Fruit fly (Drosophila melanogaster) whole organism, embryonic: ENCODE measurements around the gene kraken.

Experiments used
- Antp ChIP-seq: fragments of 200-800 bp; sonication (Bioruptor generic); optimal IDR thresholded peaks from 3 replicates; lab custom pipeline; 2016; ENCODE audit warnings: missing biosample characterization, missing genetic modification characterization
- B-H2 ChIP-seq: fragments of 200-800 bp; sonication (Bioruptor generic); optimal IDR thresholded peaks from 2 replicates; lab custom pipeline; 2018; ENCODE audit warnings: missing biosample characterization, mild to moderate bottlenecking, missing genetic modification characterization
- CG10147 ChIP-seq: fragments of 200-800 bp; sonication (Bioruptor generic); optimal IDR thresholded peaks from 2 replicates; lab custom pipeline; 2019; ENCODE audit warnings: missing biosample characterization, mild to moderate bottlenecking, missing genetic modification characterization, moderate library complexity
- CG10431 ChIP-seq: fragments of 200-800 bp; sonication (Bioruptor generic); optimal IDR thresholded peaks from 3 replicates; lab custom pipeline; 2018; ENCODE audit warnings: missing biosample characterization, mild to moderate bottlenecking, missing genetic modification characterization
- CG10565 ChIP-seq: fragments of 200-800 bp; sonication (Bioruptor generic); optimal IDR thresholded peaks from 3 replicates; lab custom pipeline; 2016; ENCODE audit warnings: missing biosample characterization, mild to moderate bottlenecking, missing genetic modification characterization
- CG11247 ChIP-seq: fragments of 200-800 bp; sonication (Bioruptor generic); IDR thresholded peaks from 2 replicates; pipeline ENCODE4 v1.3.6; 2022; ENCODE audit warnings: missing biosample characterization, missing genetic modification characterization
- CG12236 ChIP-seq: fragments of 200-800 bp; sonication (Bioruptor generic); optimal IDR thresholded peaks from 2 replicates; lab custom pipeline; 2016; ENCODE audit warnings: missing biosample characterization, missing genetic modification characterization
- CG13296 ChIP-seq: fragments of 200-800 bp; sonication (Bioruptor generic); optimal IDR thresholded peaks from 3 replicates; lab custom pipeline; 2018; ENCODE audit warnings: missing biosample characterization, mild to moderate bottlenecking, missing genetic modification characterization
- CG14860 ChIP-seq: fragments of 200-800 bp; sonication (Bioruptor generic); IDR thresholded peaks from 3 replicates; pipeline ENCODE4 v1.3.6; 2022; ENCODE audit warnings: missing biosample characterization, missing genetic modification characterization; ENCODE audit not compliant: partially characterized antibody
- CG1529 ChIP-seq: fragments of 200-800 bp; sonication (Bioruptor generic); optimal IDR thresholded peaks from 3 replicates; lab custom pipeline; 2018; ENCODE audit warnings: missing biosample characterization, missing genetic modification characterization
- CG1603 ChIP-seq: fragments of 200-800 bp; sonication (Bioruptor generic); optimal IDR thresholded peaks from 2 replicates; lab custom pipeline; 2019; ENCODE audit warnings: missing biosample characterization, mild to moderate bottlenecking, missing genetic modification characterization, moderate library complexity
- CG1647 ChIP-seq: fragments of 200-800 bp; sonication (Bioruptor generic); optimal IDR thresholded peaks from 3 replicates; lab custom pipeline; 2016; ENCODE audit warnings: missing biosample characterization, missing genetic modification characterization
- CG17802 ChIP-seq: fragments of 200-800 bp; sonication (Bioruptor generic); optimal IDR thresholded peaks from 2 replicates; lab custom pipeline; 2018; ENCODE audit warnings: missing biosample characterization, mild to moderate bottlenecking, missing genetic modification characterization, moderate library complexity
- CG2889 ChIP-seq: fragments of 200-800 bp; sonication (Bioruptor generic); IDR thresholded peaks from 3 replicates; pipeline ENCODE4 v1.3.6; 2022; ENCODE audit warnings: missing biosample characterization, missing genetic modification characterization
- CG30020 ChIP-seq: fragments of 200-800 bp; optimal IDR thresholded peaks from 2 replicates; lab custom pipeline; 2019; ENCODE audit warnings: missing biosample characterization, mild to moderate bottlenecking, missing genetic modification characterization, moderate library complexity
- CG32767 ChIP-seq: fragments of 200-800 bp; sonication (Bioruptor generic); IDR thresholded peaks from 2 replicates; pipeline ENCODE4 v1.3.6; 2022; ENCODE audit warnings: missing biosample characterization, missing genetic modification characterization
- CG4282 ChIP-seq: fragments of 200-800 bp; sonication (Bioruptor generic); optimal IDR thresholded peaks from 2 replicates; lab custom pipeline; 2016; ENCODE audit warnings: missing biosample characterization, missing genetic modification characterization
- CG4707 ChIP-seq: fragments of 200-800 bp; sonication (Bioruptor generic); optimal IDR thresholded peaks from 2 replicates; lab custom pipeline; 2018; ENCODE audit warnings: missing biosample characterization, mild to moderate bottlenecking, missing genetic modification characterization, moderate library complexity
- CG5245 ChIP-seq: fragments of 200-800 bp; sonication (Bioruptor generic); optimal IDR thresholded peaks from 3 replicates; lab custom pipeline; 2016; ENCODE audit warnings: missing biosample characterization, missing genetic modification characterization
- CG6254 ChIP-seq: fragments of 200-800 bp; sonication (Bioruptor generic); optimal IDR thresholded peaks from 3 replicates; lab custom pipeline; 2017; ENCODE audit warnings: mild to moderate bottlenecking, missing biosample characterization, missing genetic modification reagents, missing genetic modification characterization
- CG6654 ChIP-seq: fragments of 200-800 bp; sonication (Bioruptor generic); optimal IDR thresholded peaks from 2 replicates; lab custom pipeline; 2017; ENCODE audit warnings: missing biosample characterization, mild to moderate bottlenecking, missing genetic modification characterization
- CG8281 ChIP-seq: fragments of 200-800 bp; sonication (Bioruptor generic); optimal IDR thresholded peaks from 2 replicates; lab custom pipeline; 2018; ENCODE audit warnings: missing biosample characterization, mild to moderate bottlenecking, missing genetic modification characterization, moderate library complexity
- CG9437 ChIP-seq: fragments of 200-800 bp; sonication (Bioruptor generic); optimal IDR thresholded peaks from 2 replicates; lab custom pipeline; 2018; ENCODE audit warnings: missing biosample characterization, mild to moderate bottlenecking, missing genetic modification characterization
- Dp ChIP-seq: fragments of 200-800 bp; sonication (Bioruptor generic); optimal IDR thresholded peaks from 2 replicates; lab custom pipeline; 2018; ENCODE audit warnings: missing biosample characterization, mild to moderate bottlenecking, missing genetic modification characterization, moderate library complexity
- Ets97D ChIP-seq: fragments of 200-800 bp; sonication (Bioruptor generic); optimal IDR thresholded peaks from 3 replicates; lab custom pipeline; 2016; ENCODE audit warnings: missing biosample characterization, missing genetic modification characterization
- Hmr ChIP-seq: fragments of 200-800 bp; sonication (Bioruptor generic); optimal IDR thresholded peaks from 3 replicates; lab custom pipeline; 2017; ENCODE audit warnings: mild to moderate bottlenecking, missing biosample characterization, missing genetic modification reagents, missing genetic modification characterization
- Hmx ChIP-seq: fragments of 200-800 bp; sonication (Bioruptor generic); optimal IDR thresholded peaks from 2 replicates; lab custom pipeline; 2016; ENCODE audit warnings: missing biosample characterization, missing genetic modification characterization
- Hr39 ChIP-seq: fragments of >200 bp; optimal IDR thresholded peaks from 2 replicates; lab custom pipeline; 2017
- MESR4 ChIP-seq: fragments of 200-800 bp; sonication (Bioruptor generic); optimal IDR thresholded peaks from 2 replicates; lab custom pipeline; 2018; ENCODE audit warnings: missing biosample characterization, mild to moderate bottlenecking, missing genetic modification characterization, moderate library complexity
- NC2α ChIP-seq: fragments of 200-800 bp; sonication (Bioruptor generic); optimal IDR thresholded peaks from 2 replicates; lab custom pipeline; 2016; ENCODE audit warnings: missing biosample characterization, missing genetic modification characterization
- Nf-YB ChIP-seq: fragments of 200-800 bp; sonication (Bioruptor generic); optimal IDR thresholded peaks from 3 replicates; lab custom pipeline; 2019; ENCODE audit warnings: missing biosample characterization, mild to moderate bottlenecking, missing genetic modification characterization, moderate library complexity
- NfI ChIP-seq: fragments of 200-800 bp; sonication (Bioruptor generic); optimal IDR thresholded peaks from 3 replicates; lab custom pipeline; 2018; ENCODE audit warnings: missing biosample characterization, mild to moderate bottlenecking, missing genetic modification characterization, moderate library complexity
- Rx ChIP-seq: fragments of 200-800 bp; sonication (Bioruptor generic); IDR thresholded peaks from 2 replicates; pipeline ENCODE4 v1.3.6; 2022; ENCODE audit warnings: missing biosample characterization, missing genetic modification characterization
- Usf ChIP-seq: fragments of 200-800 bp; sonication (Bioruptor generic); optimal IDR thresholded peaks from 2 replicates; lab custom pipeline; 2017; ENCODE audit warnings: missing genotype, missing biosample characterization, missing genetic modification characterization
- Xbp1 ChIP-seq: fragments of 200-800 bp; sonication (Bioruptor generic); optimal IDR thresholded peaks from 3 replicates; lab custom pipeline; 2016; ENCODE audit warnings: missing biosample characterization, mild to moderate bottlenecking, missing genetic modification characterization
- ab ChIP-seq: fragments of 200-800 bp; sonication (Bioruptor generic); optimal IDR thresholded peaks from 2 replicates; lab custom pipeline; 2016; ENCODE audit warnings: missing biosample characterization, missing genetic modification characterization
- chinmo ChIP-seq: fragments of 200-800 bp; sonication (Bioruptor generic); IDR thresholded peaks from 4 replicates; pipeline ENCODE4 v1.3.6; 2022; ENCODE audit warnings: missing biosample characterization, missing genetic modification characterization; ENCODE audit not compliant: partially characterized antibody
- crp ChIP-seq, 2 experiments: fragments of 200-800 bp; sonication (Bioruptor generic); optimal IDR thresholded peaks; 2 replicates in 1 of 2; 3 replicates in 1 of 2; lab custom pipeline; 2017; ENCODE audit warnings: missing biosample characterization in 2 of 2, missing genetic modification characterization in 2 of 2, mild to moderate bottlenecking in 1 of 2, moderate library complexity in 1 of 2
- cwo ChIP-seq: fragments of 200-800 bp; sonication (Bioruptor generic); optimal IDR thresholded peaks from 3 replicates; lab custom pipeline; 2017; ENCODE audit warnings: missing biosample characterization, missing genetic modification characterization, mild to moderate bottlenecking, moderate library complexity, missing genetic modification reagents
- dmrt11E ChIP-seq: fragments of 200-800 bp; sonication (Bioruptor generic); optimal IDR thresholded peaks from 3 replicates; lab custom pipeline; 2018; ENCODE audit warnings: missing biosample characterization, mild to moderate bottlenecking, missing genetic modification characterization, moderate library complexity
- fd96Cb ChIP-seq: fragments of 200-800 bp; sonication (Bioruptor generic); optimal IDR thresholded peaks from 2 replicates; lab custom pipeline; 2018; ENCODE audit warnings: missing biosample characterization, mild to moderate bottlenecking, missing genetic modification characterization, moderate library complexity
- gcm2 ChIP-seq: fragments of 200-800 bp; sonication (Bioruptor generic); optimal IDR thresholded peaks from 2 replicates; lab custom pipeline; 2016; ENCODE audit warnings: missing biosample characterization, missing genetic modification characterization
- hkb ChIP-seq, 2 experiments: fragments of 200-800 bp in 1 of 2; fragments of >200 bp in 1 of 2; sonication (Bioruptor generic) in 1 of 2; IDR thresholded peaks in 1 of 2; optimal IDR thresholded peaks in 1 of 2; 2 replicates each; pipeline versions ENCODE4 v1.3.6 to Lab custom; 2017 to 2022; ENCODE audit warnings: missing biosample characterization in 1 of 2, missing genetic modification characterization in 1 of 2
- org-1 ChIP-seq: fragments of 200-800 bp; sonication (Bioruptor generic); optimal IDR thresholded peaks from 2 replicates; lab custom pipeline; 2017; ENCODE audit warnings: missing biosample characterization, missing genetic modification characterization
- pnt ChIP-seq: fragments of 200-800 bp; sonication (Bioruptor generic); optimal IDR thresholded peaks from 3 replicates; lab custom pipeline; 2016; ENCODE audit warnings: missing biosample characterization, missing genetic modification characterization
- psq ChIP-seq: fragments of 200-800 bp; sonication (Bioruptor generic); optimal IDR thresholded peaks from 2 replicates; lab custom pipeline; 2017; ENCODE audit warnings: missing biosample characterization, missing genetic modification characterization
- slou ChIP-seq: fragments of 200-800 bp; sonication (Bioruptor generic); optimal IDR thresholded peaks from 3 replicates; lab custom pipeline; 2016; ENCODE audit warnings: missing biosample characterization, missing genetic modification characterization
- trh ChIP-seq: fragments of 200-800 bp; sonication (Bioruptor generic); optimal IDR thresholded peaks from 2 replicates; lab custom pipeline; 2016; ENCODE audit warnings: missing biosample characterization, missing genetic modification characterization
- unpg ChIP-seq: fragments of 200-800 bp; sonication (Bioruptor generic); optimal IDR thresholded peaks from 3 replicates; lab custom pipeline; 2018; ENCODE audit warnings: missing biosample characterization, mild to moderate bottlenecking, missing genetic modification characterization, moderate library complexity

Gene kraken

DNA sequence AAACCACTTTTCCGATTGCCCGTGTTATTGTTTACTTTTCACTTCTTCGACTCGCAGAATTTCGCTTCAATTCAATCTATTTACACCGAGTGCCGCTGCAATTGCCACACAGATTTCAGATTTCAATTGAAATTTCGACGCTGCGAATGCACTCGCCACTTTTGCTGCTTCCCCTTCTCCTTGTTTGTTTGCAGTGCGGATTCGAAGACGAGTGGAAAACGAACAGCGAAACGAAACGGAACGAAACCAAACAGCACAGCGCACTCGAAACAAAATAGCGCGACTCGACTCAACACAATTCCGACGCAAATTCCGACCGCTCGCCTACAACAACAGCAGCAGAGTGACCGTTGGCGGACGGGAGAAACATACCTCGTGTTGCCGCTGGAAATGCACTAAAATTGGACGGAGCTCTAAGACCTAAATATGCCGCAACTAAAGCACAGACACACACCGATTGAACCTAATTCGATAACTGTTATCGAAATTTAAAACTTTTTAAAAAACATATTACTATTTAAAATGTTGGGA lies 1.8 kb upstream of the kraken start, which contains the start of gene drongo (continued):
- peak; percentile 6 for TF ChIP-seq CG17802 (tag; lab: Kevin White, UChicago)
- no peak for TF ChIP-seq org-1 (GFP tag; lab: Kevin White, UChicago)
- peak; percentile 86 for TF ChIP-seq CG1603
- no peak for TF ChIP-seq fd96Cb (tag; lab: Kevin White, UChicago)
- peak; percentile 48 for TF ChIP-seq CG13296 (GFP tag; lab: Kevin White, UChicago)
- TF ChIP-seq trh (GFP tag; lab: Kevin White, UChicago), result no peak
- no peak for TF ChIP-seq dmrt11E
- TF ChIP-seq pnt, result no peak
- no peak for TF ChIP-seq cwo (GFP tag; lab: Kevin White, UChicago)
- TF ChIP-seq Hmr (GFP tag; lab: Kevin White, UChicago), result peak; percentile 81
- TF ChIP-seq gcm2 (GFP tag; lab: Kevin White, UChicago), result no peak
- no peak for TF ChIP-seq CG10565
- no peak for TF ChIP-seq Rx
- TF ChIP-seq psq (GFP tag; lab: Kevin White, UChicago), result peak; percentile 34
- no peak for TF ChIP-seq CG2889 (GFP tag; lab: Robert Waterston, UW)
- peak; percentile 95 for TF ChIP-seq Dp (GFP tag; lab: Kevin White, UChicago)
- no peak for TF ChIP-seq slou (GFP tag; lab: Kevin White, UChicago)
- TF ChIP-seq chinmo (GFP tag; lab: Robert Waterston, UW), result peak; percentile 87
- no peak for TF ChIP-seq CG10431 (GFP tag; lab: Kevin White, UChicago)
- TF ChIP-seq CG8281 (tag; lab: Kevin White, UChicago), result no peak
- peak; percentile 57 for TF ChIP-seq B-H2 (GFP tag; lab: Kevin White, UChicago)
- TF ChIP-seq CG32767, result no peak
- no peak for TF ChIP-seq CG5245 (GFP tag; lab: Kevin White, UChicago)
- no peak for TF ChIP-seq hkb (optimal IDR thresholded peaks at IDR 0.05; lab: Kevin White, UChicago)
- TF ChIP-seq hkb (GFP tag; IDR thresholded peaks at IDR 0.05; lab: Robert Waterston, UW), result peak; percentile 52; the same call in 1 of the 2 replicates
- TF ChIP-seq CG11247 (GFP tag; lab: Robert Waterston, UW), result peak; percentile 33; the same call in 1 of the 2 replicates
- no peak for TF ChIP-seq Hr39
- TF ChIP-seq CG9437 (GFP tag; lab: Kevin White, UChicago), result peak; percentile 28
- TF ChIP-seq Xbp1 (GFP tag; lab: Kevin White, UChicago), result peak; percentile 45
- no peak for TF ChIP-seq crp (GFP tag; optimal IDR thresholded peaks at IDR 0.05; lab: Kevin White, UChicago)
- TF ChIP-seq CG6654, result no peak
- TF ChIP-seq CG4282 (GFP tag; lab: Kevin White, UChicago), result no peak
- peak; percentile 16 for TF ChIP-seq CG1529 (GFP tag; lab: Kevin White, UChicago)
- peak; percentile 38 for TF ChIP-seq CG4707 (GFP tag; lab: Kevin White, UChicago)
- TF ChIP-seq ab (GFP tag; lab: Kevin White, UChicago), result no peak
- TF ChIP-seq Antp (GFP tag; lab: Kevin White, UChicago), result peak; percentile 13
- TF ChIP-seq Hmx, result no peak
- TF ChIP-seq Ets97D (GFP tag; lab: Kevin White, UChicago), result peak; percentile 66
- TF ChIP-seq Usf (GFP tag; lab: Kevin White, UChicago), result no peak
- no peak for TF ChIP-seq CG12236
- TF ChIP-seq NC2α (GFP tag; lab: Kevin White, UChicago), result no peak
- TF ChIP-seq CG10147, result no peak
- peak; percentile 83 for TF ChIP-seq MESR4 (GFP tag; lab: Kevin White, UChicago)
- TF ChIP-seq unpg (GFP tag; lab: Kevin White, UChicago), result no peak
- TF ChIP-seq CG1647 (GFP tag; lab: Kevin White, UChicago), result no peak
- TF ChIP-seq NfI (GFP tag; lab: Kevin White, UChicago), result peak; percentile 34
- peak; percentile 44 for TF ChIP-seq CG30020
- peak; percentile 1 for TF ChIP-seq Nf-YB (GFP tag; lab: Kevin White, UChicago)
- no peak for TF ChIP-seq CG6254 (GFP tag; lab: Kevin White, UChicago)
- TF ChIP-seq CG14860 (GFP tag; lab: Robert Waterston, UW), result 0 out of 3 replicates have a peak, but pooled peaks have one; percentile 48
